Worm (Caenorhabditis elegans) whole organism, late embryonic: ENCODE measurements around the gene anat-1.

Source experiments
- C08G9.2 ChIP-seq: sonication (generic microtip); optimal IDR thresholded peaks from 2 replicates; lab custom pipeline; 2016; ENCODE audit warnings: mild to moderate bottlenecking, missing genetic modification characterization, moderate library complexity, missing compliant biosample characterization
- F13H6.1 ChIP-seq: sonication (generic microtip); optimal IDR thresholded peaks from 2 replicates; lab custom pipeline; 2016; ENCODE audit warnings: missing genetic modification characterization, missing compliant biosample characterization
- K02D7.2 ChIP-seq: sonication (generic microtip); optimal IDR thresholded peaks from 2 replicates; lab custom pipeline; 2017; ENCODE audit warnings: mild to moderate bottlenecking, missing genetic modification characterization, missing compliant biosample characterization
- ceh-18 ChIP-seq: sonication (generic microtip); optimal IDR thresholded peaks from 2 replicates; lab custom pipeline; 2016; ENCODE audit warnings: missing genetic modification characterization, missing compliant biosample characterization
- ceh-19 ChIP-seq: fragments of 200-800 bp; sonication (Bioruptor generic); optimal IDR thresholded peaks from 2 replicates; lab custom pipeline; 2018; ENCODE audit warnings: mild to moderate bottlenecking, missing genetic modification characterization, missing compliant biosample characterization
- ceh-2 ChIP-seq: sonication (generic microtip); optimal IDR thresholded peaks from 2 replicates; lab custom pipeline; 2016; ENCODE audit warnings: missing genotype, missing genetic modification characterization, missing compliant biosample characterization
- ceh-30 ChIP-seq: fragments of 150-350 bp; optimal IDR thresholded peaks from 2 replicates; lab custom pipeline; 2014; ENCODE audit warnings: missing biosample characterization, missing genetic modification characterization
- ceh-31 ChIP-seq: sonication (generic microtip); optimal IDR thresholded peaks from 2 replicates; lab custom pipeline; 2016; ENCODE audit warnings: missing genetic modification characterization, missing compliant biosample characterization
- ceh-6 ChIP-seq: fragments of 200-800 bp; sonication (Bioruptor generic); optimal IDR thresholded peaks from 2 replicates; lab custom pipeline; 2018; ENCODE audit warnings: mild to moderate bottlenecking, missing genetic modification characterization, missing compliant biosample characterization
- che-1 ChIP-seq: sonication (generic microtip); optimal IDR thresholded peaks from 2 replicates; lab custom pipeline; 2016; ENCODE audit warnings: mild to moderate bottlenecking, missing genetic modification characterization, missing compliant biosample characterization
- dve-1 ChIP-seq: sonication (generic microtip); optimal IDR thresholded peaks from 2 replicates; lab custom pipeline; 2017; ENCODE audit warnings: antibody characterized with exemption, mild to moderate bottlenecking, missing genetic modification characterization, missing compliant biosample characterization
- elt-2 ChIP-seq: sonication (generic microtip); optimal IDR thresholded peaks from 2 replicates; lab custom pipeline; 2016; ENCODE audit warnings: missing genetic modification reagents, missing genetic modification characterization, missing compliant biosample characterization
- elt-4 ChIP-seq: sonication (generic microtip); optimal IDR thresholded peaks from 2 replicates; lab custom pipeline; 2016; ENCODE audit warnings: missing genetic modification characterization, missing compliant biosample characterization
- ets-4 ChIP-seq: sonication (generic microtip); optimal IDR thresholded peaks from 2 replicates; lab custom pipeline; 2016; ENCODE audit warnings: missing genetic modification characterization, missing compliant biosample characterization
- eyg-1 ChIP-seq: sonication (generic microtip); optimal IDR thresholded peaks from 2 replicates; lab custom pipeline; 2016; ENCODE audit warnings: missing genotype, missing genetic modification characterization, missing compliant biosample characterization
- fkh-6 ChIP-seq: sonication (generic microtip); optimal IDR thresholded peaks from 2 replicates; lab custom pipeline; 2016; ENCODE audit warnings: missing genetic modification characterization, missing compliant biosample characterization
- gmeb-2 ChIP-seq: sonication (generic microtip); optimal IDR thresholded peaks from 2 replicates; lab custom pipeline; 2016; ENCODE audit warnings: missing genetic modification characterization, inconsistent platforms, missing compliant biosample characterization
- hlh-13 ChIP-seq: fragments of 200-800 bp; sonication (Bioruptor generic); optimal IDR thresholded peaks from 2 replicates; lab custom pipeline; 2018; ENCODE audit warnings: mild to moderate bottlenecking, missing genetic modification characterization, missing compliant biosample characterization
- hlh-15 ChIP-seq: sonication (generic microtip); optimal IDR thresholded peaks from 2 replicates; lab custom pipeline; 2016; ENCODE audit warnings: missing genetic modification characterization, missing compliant biosample characterization
- hlh-30 ChIP-seq: sonication (generic microtip); optimal IDR thresholded peaks from 2 replicates; lab custom pipeline; 2017; ENCODE audit warnings: antibody characterized with exemption, missing genetic modification characterization, missing compliant biosample characterization; ENCODE audit not compliant: insufficient read depth
- hlh-6 ChIP-seq: sonication (generic microtip); optimal IDR thresholded peaks from 2 replicates; lab custom pipeline; 2016; ENCODE audit warnings: missing genotype, missing genetic modification characterization, missing compliant biosample characterization
- hlh-8 ChIP-seq: sonication (generic microtip); optimal IDR thresholded peaks from 2 replicates; lab custom pipeline; 2016; ENCODE audit warnings: missing genotype, missing genetic modification characterization, missing compliant biosample characterization
- lim-6 ChIP-seq: sonication (generic microtip); optimal IDR thresholded peaks from 2 replicates; lab custom pipeline; 2016; ENCODE audit warnings: missing genetic modification characterization, missing compliant biosample characterization
- mec-3 ChIP-seq: sonication (generic microtip); optimal IDR thresholded peaks from 2 replicates; lab custom pipeline; 2016; ENCODE audit warnings: borderline replicate concordance, missing genetic modification characterization, missing compliant biosample characterization
- nhr-11 ChIP-seq: fragments of 150-350 bp; optimal IDR thresholded peaks from 2 replicates; lab custom pipeline; 2014; ENCODE audit warnings: missing biosample characterization, missing genetic modification characterization
- odd-2 ChIP-seq: sonication (generic microtip); optimal IDR thresholded peaks from 2 replicates; lab custom pipeline; 2017; ENCODE audit warnings: antibody characterized with exemption, mild to moderate bottlenecking, missing genetic modification characterization, missing compliant biosample characterization
- pax-1 ChIP-seq: fragments of 150-350 bp; optimal IDR thresholded peaks from 2 replicates; lab custom pipeline; 2014; ENCODE audit warnings: missing biosample characterization, missing genetic modification characterization
- pha-2 ChIP-seq: sonication (generic microtip); optimal IDR thresholded peaks from 2 replicates; lab custom pipeline; 2017; ENCODE audit warnings: mild to moderate bottlenecking, missing genetic modification characterization, missing compliant biosample characterization
- pha-4 ChIP-seq: fragments of 150-350 bp; optimal IDR thresholded peaks from 2 replicates; lab custom pipeline; 2018; ENCODE audit warnings: missing biosample characterization, missing genetic modification reagents, missing genetic modification characterization
- pqm-1 ChIP-seq: sonication (generic microtip); optimal IDR thresholded peaks from 2 replicates; lab custom pipeline; 2016; ENCODE audit warnings: missing genetic modification characterization, missing compliant biosample characterization
- rnt-1 ChIP-seq: sonication (generic microtip); optimal IDR thresholded peaks from 2 replicates; lab custom pipeline; 2016; ENCODE audit warnings: missing genetic modification characterization, missing compliant biosample characterization
- sox-2 ChIP-seq: fragments of 200-800 bp; sonication (Bioruptor generic); IDR thresholded peaks from 2 replicates; pipeline ENCODE4 v1.3.6; 2022; ENCODE audit warnings: missing genetic modification reagents, missing genetic modification characterization, missing compliant biosample characterization
- sox-4 ChIP-seq: sonication (generic microtip); optimal IDR thresholded peaks from 2 replicates; lab custom pipeline; 2017; ENCODE audit warnings: mild to moderate bottlenecking, missing genetic modification characterization, inconsistent platforms, missing compliant biosample characterization
- ttx-3 ChIP-seq: sonication (generic microtip); optimal IDR thresholded peaks from 2 replicates; lab custom pipeline; 2016; ENCODE audit warnings: missing genetic modification reagents, missing genetic modification characterization, missing compliant biosample characterization
- unc-3 ChIP-seq, 2 experiments: fragments of 200-800 bp in 1 of 2; sonication (Bioruptor generic) in 1 of 2; sonication (generic microtip) in 1 of 2; conservative IDR thresholded peaks in 1 of 2; optimal IDR thresholded peaks in 1 of 2; 2 replicates each; pipeline versions ENCODE4 v1.3.6 to Lab custom; 2016 to 2022; ENCODE audit warnings: missing compliant biosample characterization in 2 of 2, missing genetic modification characterization in 2 of 2, missing genetic modification reagents in 1 of 2
- unc-42 ChIP-seq: sonication (generic microtip); optimal IDR thresholded peaks from 2 replicates; lab custom pipeline; 2016; ENCODE audit warnings: missing genotype, missing genetic modification characterization, missing compliant biosample characterization
- unc-55 ChIP-seq: sonication (generic microtip); optimal IDR thresholded peaks from 2 replicates; lab custom pipeline; 2017; ENCODE audit warnings: missing biosample characterization, missing genetic modification reagents, missing genetic modification characterization
- ztf-16 ChIP-seq: sonication (generic microtip); optimal IDR thresholded peaks from 2 replicates; lab custom pipeline; 2017; ENCODE audit warnings: missing genetic modification characterization, missing compliant biosample characterization

anat-1 gene

DNA sequence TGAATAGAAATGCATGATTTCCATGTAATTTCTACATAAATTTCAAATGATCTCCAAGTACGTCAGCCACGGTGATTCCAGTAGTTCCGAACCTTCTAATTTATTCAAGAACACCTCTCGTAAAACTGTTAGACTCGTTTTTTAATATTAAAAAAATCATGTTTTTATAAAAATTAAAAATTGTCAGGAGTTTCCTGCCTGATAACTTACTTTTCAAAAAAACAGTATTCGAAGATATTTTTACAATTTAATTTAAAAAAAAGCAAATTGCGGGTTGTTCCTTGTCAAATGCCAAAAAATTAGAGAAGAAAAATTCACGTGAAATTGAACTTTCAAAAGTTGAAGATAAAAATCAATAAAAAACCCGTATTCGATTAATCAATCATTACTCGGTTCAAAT is 24.9 kb downstream of the anat-1 start, which contains the start of the genes C17H12.3 and C17H12.12:
Gene C17H12.3, minus strand, starts transcription at position 101 of the 400 bp plus-strand sequence.
Gene C17H12.12, plus strand, starts transcription at position 396 of the 400 bp plus-strand sequence.
- no peak for TF ChIP-seq ceh-2
- TF ChIP-seq pqm-1 (tag; lab: Kevin White, UChicago) = no peak
- no peak for TF ChIP-seq ceh-6 (GFP tag; lab: Kevin White, UChicago)
- TF ChIP-seq rnt-1 (tag; lab: Kevin White, UChicago) = no peak
- TF ChIP-seq ets-4 (tag; lab: Kevin White, UChicago) = no peak
- TF ChIP-seq C08G9.2 = no peak
- TF ChIP-seq elt-4 (tag; lab: Kevin White, UChicago) = no peak
- no peak for TF ChIP-seq sox-4
- TF ChIP-seq ceh-19 (GFP tag; lab: Kevin White, UChicago) = no peak
- no peak for TF ChIP-seq hlh-8
- no peak for TF ChIP-seq sox-2

- TF ChIP-seq odd-2 (tag; lab: Kevin White, UChicago) (no peak), rnt-1 (tag; lab: Kevin White, UChicago) (no peak), unc-42 (tag; lab: Kevin White, UChicago) (no peak), unc-55 (GFP tag; lab: Kevin White, UChicago) (no peak), ceh-18 (tag; lab: Kevin White, UChicago) (no peak), gmeb-2 (tag; lab: Kevin White, UChicago) (no peak), ets-4 (tag; lab: Kevin White, UChicago) (no peak)
Measured at ce11 chrIV:6802132-6802531, 31.5 kb downstream of the anat-1 start, which contains the start of the genes cest-4 and C17H12.11. TSS of gene cest-4 (minus strand) at chrIV:6802337. TSS of gene C17H12.11 (plus strand) at chrIV:6802387.

- TF ChIP-seq pha-4 (no peak), nhr-11 (tag; lab: Kevin White, UChicago) (no peak), ceh-30 (tag; lab: Kevin White, UChicago) (no peak), odd-2 (tag; lab: Kevin White, UChicago) (no peak), eyg-1 (tag; lab: Kevin White, UChicago) (no peak), che-1 (tag; lab: Kevin White, UChicago) (no peak), pha-2 (tag; lab: Kevin White, UChicago) (no peak), F13H6.1 (tag; lab: Kevin White, UChicago) (no peak), K02D7.2 (tag; lab: Kevin White, UChicago) (no peak), unc-3 (GFP tag; conservative IDR thresholded peaks at IDR 0.05; lab: Robert Waterston, UW) (no peak), unc-3 (tag; optimal IDR thresholded peaks at IDR 0.05; lab: Kevin White, UChicago) (no peak), pax-1 (tag; lab: Kevin White, UChicago) (no peak), dve-1 (no peak)
Measured at ce11 chrIV:6803294-6803693, 32.7 kb downstream of the anat-1 start.

ce11 chrIV:6803805-6804344 is 33.2 kb downstream of the anat-1 start:
- no peak for TF ChIP-seq hlh-15 (tag; lab: Kevin White, UChicago)
- TF ChIP-seq ztf-16 = no peak
- no peak for TF ChIP-seq ceh-31 (tag; lab: Kevin White, UChicago)
- no peak for TF ChIP-seq hlh-6 (tag; lab: Kevin White, UChicago)
- no peak for TF ChIP-seq eyg-1 (tag; lab: Kevin White, UChicago)
- TF ChIP-seq rnt-1 (tag; lab: Kevin White, UChicago) = peak; percentile 0
- TF ChIP-seq odd-2 (tag; lab: Kevin White, UChicago) = no peak
- no peak for TF ChIP-seq lim-6 (tag; lab: Kevin White, UChicago)

DNA sequence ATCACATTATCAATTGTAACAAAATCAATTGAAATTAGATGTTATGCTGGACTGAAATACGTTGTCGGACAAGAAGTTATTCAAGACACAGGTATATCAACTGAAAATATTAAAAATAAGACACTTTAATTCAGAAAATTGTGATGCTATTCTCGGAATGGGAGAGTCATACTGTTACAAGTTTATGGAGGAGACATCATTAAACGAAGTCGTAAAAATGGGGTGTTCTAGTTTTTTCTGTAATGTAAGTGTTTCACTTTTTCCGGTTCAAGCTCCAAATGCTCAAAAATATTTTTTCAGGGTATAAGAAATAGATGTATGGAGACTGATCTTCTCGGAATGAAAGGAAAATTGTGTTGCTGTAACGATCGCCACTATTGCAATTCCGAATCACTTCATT is 34.2 kb downstream of the anat-1 start, which contains the start of gene C17H12.37:
Gene C17H12.37, plus strand, starts transcription at position 301 of the 400 bp plus-strand sequence.
- no peak for TF ChIP-seq elt-2 (tag; lab: Kevin White, UChicago)
- TF ChIP-seq mec-3 = no peak
- TF ChIP-seq ceh-19 (GFP tag; lab: Kevin White, UChicago) = no peak
- no peak for TF ChIP-seq hlh-13
- no peak for TF ChIP-seq fkh-6 (tag; lab: Kevin White, UChicago)
- no peak for TF ChIP-seq hlh-30 (tag; lab: Kevin White, UChicago)
- no peak for TF ChIP-seq hlh-8
- no peak for TF ChIP-seq rnt-1 (tag; lab: Kevin White, UChicago)
- no peak for TF ChIP-seq ttx-3
- TF ChIP-seq ets-4 (tag; lab: Kevin White, UChicago) = no peak
- no peak for TF ChIP-seq sox-2
- TF ChIP-seq gmeb-2 (tag; lab: Kevin White, UChicago) = no peak
